Fruit fly (Drosophila melanogaster): Measurements from ENCODE around the gene CG9287.
A peak's percentile ranks its signal among the peaks of the same experiment; 100 is the strongest.

CG9287 gene

dm6 chr2L:8704648-8705622, 25.3 kb upstream of the CG9287 start, which contains the start of gene CatB:
CatB (plus strand) TSS chr2L:8705572.
- TF ChIP-seq Eip93F (GFP tag; optimal IDR thresholded peaks at IDR 0.05) (peak; percentile 76), cyc (GFP tag; optimal IDR thresholded peaks at IDR 0.05) (no peak), fd59A (GFP tag; optimal IDR thresholded peaks at IDR 0.05) (no peak), vri (GFP tag; optimal IDR thresholded peaks at IDR 0.05) (peak; percentile 92), CG6808 (GFP tag; optimal IDR thresholded peaks at IDR 0.05) (no peak), fd85E (GFP tag; optimal IDR thresholded peaks at IDR 0.05) (no peak), svp (GFP tag) (peak; percentile 94), fkh (GFP tag; optimal IDR thresholded peaks at IDR 0.05) (peak; percentile 34), CG8319 (GFP tag; optimal IDR thresholded peaks at IDR 0.05) (no peak), eg (GFP tag; IDR thresholded peaks at IDR 0.05) (no peak), CG3032 (tag; optimal IDR thresholded peaks at IDR 0.05) (no peak), CG11902 (GFP tag; optimal IDR thresholded peaks at IDR 0.05) (no peak), Hr38 (GFP tag; optimal IDR thresholded peaks at IDR 0.05) (no peak), CG6854 (GFP tag; optimal IDR thresholded peaks at IDR 0.05) (no peak), net (GFP tag; optimal IDR thresholded peaks at IDR 0.05) (no peak), salr (GFP tag; optimal IDR thresholded peaks at IDR 0.05) (no peak)

dm6 chr2L:8702907-8703626, 23.5 kb upstream of the CG9287 start:
- TF ChIP-seq cyc (GFP tag; optimal IDR thresholded peaks at IDR 0.05) (no peak), CG7368 (GFP tag; optimal IDR thresholded peaks at IDR 0.05) (no peak), Eip75B (GFP tag; optimal IDR thresholded peaks at IDR 0.05) (no peak), eg (GFP tag; IDR thresholded peaks at IDR 0.05) (no peak), Eip78C (GFP tag) (peak; percentile 57), fkh (GFP tag; optimal IDR thresholded peaks at IDR 0.05) (no peak), Hr39 (GFP tag; optimal IDR thresholded peaks at IDR 0.05) (no peak), svp (GFP tag) (peak; percentile 97)

- 0 out of 2 replicates have a peak, but pooled peaks have one; percentile 11 for TF ChIP-seq CG15336 (GFP tag; IDR thresholded peaks at IDR 0.05)
- peak; percentile 8 for TF ChIP-seq Eip93F (GFP tag; optimal IDR thresholded peaks at IDR 0.05)
- no peak for TF ChIP-seq Blimp-1 (GFP tag; optimal IDR thresholded peaks at IDR 0.05)
- TF ChIP-seq Hr4 (GFP tag; optimal IDR thresholded peaks at IDR 0.05): no peak
- TF ChIP-seq CG8119 (GFP tag; IDR thresholded peaks at IDR 0.05): no peak
- no peak for TF ChIP-seq CG7368 (GFP tag; optimal IDR thresholded peaks at IDR 0.05)
- no peak for TF ChIP-seq achi (GFP tag; optimal IDR thresholded peaks at IDR 0.05)
- no peak for TF ChIP-seq CG6792 (GFP tag; optimal IDR thresholded peaks at IDR 0.05)
- no peak for TF ChIP-seq Met (GFP tag; optimal IDR thresholded peaks at IDR 0.05)
- no peak for TF ChIP-seq cyc (GFP tag; optimal IDR thresholded peaks at IDR 0.05)
- TF ChIP-seq CG11762 (GFP tag; optimal IDR thresholded peaks at IDR 0.05; ENCODE audit: insufficient read depth): no peak
- TF ChIP-seq Gug (GFP tag; IDR thresholded peaks at IDR 0.05): no peak
- TF ChIP-seq Lpt (GFP tag; optimal IDR thresholded peaks at IDR 0.05): no peak
- TF ChIP-seq svp (GFP tag): peak; percentile 79
- TF ChIP-seq Eip78C (GFP tag): peak; percentile 77
- TF ChIP-seq CG11294 (GFP tag; IDR thresholded peaks at IDR 0.05): no peak
- TF ChIP-seq esn (GFP tag; optimal IDR thresholded peaks at IDR 0.05): no peak
- TF ChIP-seq Ets96B (tag; optimal IDR thresholded peaks at IDR 0.05): no peak
- no peak for TF ChIP-seq Sox14 (GFP tag; optimal IDR thresholded peaks at IDR 0.05)
- TF ChIP-seq Hr39 (GFP tag; optimal IDR thresholded peaks at IDR 0.05): no peak
- TF ChIP-seq CG6276 (GFP tag; optimal IDR thresholded peaks at IDR 0.05): peak; percentile 20
- no peak for TF ChIP-seq CG11902 (GFP tag; optimal IDR thresholded peaks at IDR 0.05)
- no peak for TF ChIP-seq CG1621 (tag; optimal IDR thresholded peaks at IDR 0.05)
- TF ChIP-seq CG6808 (GFP tag; optimal IDR thresholded peaks at IDR 0.05): peak; percentile 43
- TF ChIP-seq Sox15 (GFP tag; optimal IDR thresholded peaks at IDR 0.05): no peak
- TF ChIP-seq CG3032 (tag; optimal IDR thresholded peaks at IDR 0.05): no peak
- TF ChIP-seq ss (GFP tag; optimal IDR thresholded peaks at IDR 0.05): peak in 1 of 2 experiments; percentile 41
- TF ChIP-seq dsx (GFP tag; optimal IDR thresholded peaks at IDR 0.05; ENCODE audit: poor library complexity, severe bottlenecking): no peak
- TF ChIP-seq fkh (GFP tag; optimal IDR thresholded peaks at IDR 0.05): no peak
- TF ChIP-seq vri (GFP tag; optimal IDR thresholded peaks at IDR 0.05): no peak
Observed at dm6 chr2L:8700870-8701616, 21.4 kb upstream of the CG9287 start.
